Worm (Caenorhabditis elegans) whole organism, young adult: Measurements from ENCODE around the gene C50F4.16.

ENCODE experiments used
- B0261.1 ChIP-seq: sonication (generic microtip); optimal IDR thresholded peaks from 2 replicates; lab custom pipeline; 2016; ENCODE audit warnings: mild to moderate bottlenecking, missing genetic modification characterization, moderate library complexity, missing compliant biosample characterization
- F57A8.1 ChIP-seq: fragments of 200-800 bp; sonication (Bioruptor generic); optimal IDR thresholded peaks from 2 replicates; lab custom pipeline; 2018; ENCODE audit warnings: mild to moderate bottlenecking, missing genetic modification characterization, moderate library complexity, missing compliant biosample characterization
- ama-1 ChIP-seq, 3 experiments: fragments of 150-350 bp in 1 of 3; sonication (generic microtip) in 2 of 3; optimal IDR thresholded peaks; 2 replicates each; lab custom pipeline; 2014 to 2018; ENCODE audit warnings: missing biosample characterization in 2 of 3, missing genetic modification characterization in 2 of 3, missing genetic modification reagents in 2 of 3
- dpff-1 ChIP-seq: sonication (generic microtip); optimal IDR thresholded peaks from 2 replicates; lab custom pipeline; 2017; ENCODE audit warnings: mild to moderate bottlenecking, missing genetic modification characterization, missing compliant biosample characterization
- ztf-22 ChIP-seq: fragments of 200-800 bp; sonication (Bioruptor generic); optimal IDR thresholded peaks from 2 replicates; lab custom pipeline; 2018; ENCODE audit warnings: mild to moderate bottlenecking, missing genetic modification characterization, moderate library complexity, missing compliant biosample characterization
- ztf-25 ChIP-seq: fragments of 200-800 bp; sonication (Bioruptor generic); IDR thresholded peaks from 2 replicates; pipeline ENCODE4 v1.3.6; 2022; ENCODE audit warnings: missing genetic modification reagents, missing genetic modification characterization, missing compliant biosample characterization

DNA sequence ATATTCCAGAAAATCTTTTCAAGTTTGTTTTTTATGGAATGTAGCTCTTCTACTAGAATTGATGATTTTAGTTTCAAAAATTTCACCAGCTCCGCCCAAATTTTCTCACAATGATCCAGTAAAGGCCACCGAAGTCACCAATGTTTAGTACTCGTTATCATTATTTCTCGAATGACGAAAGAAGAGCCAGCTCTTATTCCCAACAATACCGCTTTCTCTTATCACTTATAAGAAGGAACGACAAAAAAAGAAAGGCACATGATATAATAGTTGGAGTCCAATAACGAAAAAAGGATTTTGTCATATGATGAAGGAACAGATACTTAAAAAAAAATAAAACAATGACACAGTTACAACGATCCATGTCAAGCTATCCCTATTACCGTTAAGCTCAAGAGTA, 29.6 kb upstream of the C50F4.16 start:
- no peak for TF ChIP-seq ama-1 (optimal IDR thresholded peaks at IDR 0.05; lab: Kevin White, UChicago)
- TF ChIP-seq ama-1 (GFP tag; optimal IDR thresholded peaks at IDR 0.05; lab: Kevin White, UChicago), result no peak
- TF ChIP-seq ztf-25 (GFP tag; lab: Robert Waterston, UW), result no peak
- TF ChIP-seq B0261.1 (tag; lab: Kevin White, UChicago), result no peak
- no peak for TF ChIP-seq dpff-1 (tag; lab: Kevin White, UChicago)
- no peak for TF ChIP-seq F57A8.1 (GFP tag; lab: Kevin White, UChicago)
- TF ChIP-seq ztf-22 (GFP tag; lab: Kevin White, UChicago), result no peak
